Worm (Caenorhabditis elegans): ENCODE data around the gene C42D4.13.

DNA sequence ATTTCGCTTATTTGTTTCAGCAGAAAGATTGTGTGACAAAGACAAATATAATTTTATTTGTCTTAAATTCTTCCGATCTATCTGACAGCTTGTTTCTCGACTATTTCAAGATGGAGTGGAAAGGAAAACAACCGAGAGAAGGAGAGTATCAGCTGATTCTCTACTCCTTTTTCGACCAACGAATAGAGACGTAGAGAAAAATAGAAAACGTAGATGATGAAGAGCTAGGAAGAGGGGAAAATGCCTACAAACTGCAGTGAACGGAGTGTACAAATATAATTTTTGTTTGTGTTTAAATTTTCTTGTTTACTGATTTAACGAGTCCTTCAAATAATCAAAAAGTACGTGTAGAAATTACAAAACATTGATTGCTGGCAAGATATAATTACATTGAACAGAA, 40.2 kb downstream of the C42D4.13 start:
- TF ChIP-seq ref-1 (GFP tag; conservative IDR thresholded peaks at IDR 0.05) (no peak), klf-2 (GFP tag; conservative IDR thresholded peaks at IDR 0.05) (no peak), ztf-29 (GFP tag; IDR thresholded peaks at IDR 0.05) (no peak), med-1 (GFP tag; optimal IDR thresholded peaks at IDR 0.05; ENCODE audit: insufficient read depth) (no peak)
